Worm (Caenorhabditis elegans): Measurements from ENCODE around the gene F59B10.5.

F59B10.5 gene

DNA sequence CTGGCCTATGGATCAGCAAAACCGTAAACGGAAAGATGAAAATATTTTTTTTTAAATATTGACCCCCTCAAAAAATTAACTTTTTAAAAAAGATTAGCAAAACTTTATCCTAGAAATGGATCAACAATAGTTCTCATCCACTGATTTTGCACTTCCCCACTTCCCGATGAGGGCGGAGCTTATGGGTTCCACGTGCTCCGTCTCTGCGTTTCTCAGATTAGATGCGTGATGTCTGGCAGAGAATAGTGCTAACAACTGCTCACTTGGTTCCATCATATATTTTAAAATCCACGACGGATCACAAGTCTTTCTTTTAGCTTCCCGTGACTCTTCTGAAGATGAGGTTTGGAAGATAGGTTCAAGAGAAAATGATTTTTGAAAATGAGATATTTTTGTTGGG, 34.9 kb upstream of the F59B10.5 start:
- no peak for TF ChIP-seq nhr-11 (tag; optimal IDR thresholded peaks at IDR 0.05)
- TF ChIP-seq F13H6.1 (tag; optimal IDR thresholded peaks at IDR 0.05): peak; percentile 45
- no peak for TF ChIP-seq nhr-12 (tag; optimal IDR thresholded peaks at IDR 0.05)
- TF ChIP-seq ceh-16 (tag; optimal IDR thresholded peaks at IDR 0.05): no peak
- no peak for TF ChIP-seq ztf-4 (tag; optimal IDR thresholded peaks at IDR 0.05)
- no peak for TF ChIP-seq ama-1 (optimal IDR thresholded peaks at IDR 0.05)
- TF ChIP-seq mdl-1 (tag; optimal IDR thresholded peaks at IDR 0.05): peak; percentile 6 to 43
- TF ChIP-seq aly-2 (tag; optimal IDR thresholded peaks at IDR 0.05): no peak
- no peak for TF ChIP-seq ztf-1 (GFP tag; conservative IDR thresholded peaks at IDR 0.05)
- TF ChIP-seq nhr-129 (tag; optimal IDR thresholded peaks at IDR 0.05): peak; percentile 58
- TF ChIP-seq nhr-6 (tag; optimal IDR thresholded peaks at IDR 0.05): peak; percentile 20
- TF ChIP-seq nhr-10 (tag; optimal IDR thresholded peaks at IDR 0.05): no peak
- TF ChIP-seq R02D3.7 (tag; optimal IDR thresholded peaks at IDR 0.05): no peak
- TF ChIP-seq ZK546.5 (tag; optimal IDR thresholded peaks at IDR 0.05): no peak
- TF ChIP-seq nhr-237 (tag; optimal IDR thresholded peaks at IDR 0.05): no peak
- TF ChIP-seq sma-9 (GFP tag; optimal IDR thresholded peaks at IDR 0.05): peak; percentile 66
- TF ChIP-seq sma-9 (tag; optimal IDR thresholded peaks at IDR 0.05): no peak
- TF ChIP-seq fos-1 (tag; optimal IDR thresholded peaks at IDR 0.05): no peak
- no peak for TF ChIP-seq Y55F3AM.14 (GFP tag; optimal IDR thresholded peaks at IDR 0.05)
- no peak for TF ChIP-seq zag-1 (tag; optimal IDR thresholded peaks at IDR 0.05)
- TF ChIP-seq dmd-4 (tag; optimal IDR thresholded peaks at IDR 0.05): no peak

DNA sequence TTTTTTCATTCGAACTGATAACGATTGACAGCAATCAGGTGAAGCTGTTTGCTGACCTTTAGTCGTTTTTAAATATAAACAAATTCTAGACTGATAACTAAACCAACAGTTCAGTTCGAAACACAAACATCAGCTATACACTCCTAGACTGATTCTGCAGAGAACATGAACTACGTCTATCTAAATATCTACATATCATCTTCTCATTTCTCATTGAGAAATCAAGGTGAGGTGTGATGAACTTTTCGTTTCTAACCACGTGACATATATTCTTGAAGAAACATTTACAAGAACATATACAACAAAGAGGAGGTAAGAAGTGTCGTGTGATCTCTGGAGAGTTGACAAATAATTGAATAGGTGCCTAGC, 33.7 kb upstream of the F59B10.5 start:
- no peak for TF ChIP-seq ztf-1 (GFP tag; conservative IDR thresholded peaks at IDR 0.05)
- peak; percentile 90 for TF ChIP-seq nhr-25 (tag; optimal IDR thresholded peaks at IDR 0.05)
- TF ChIP-seq nhr-11 (tag; optimal IDR thresholded peaks at IDR 0.05): peak; percentile 41
- TF ChIP-seq C34F6.9 (tag; optimal IDR thresholded peaks at IDR 0.05): peak; percentile 80
- TF ChIP-seq nhr-10 (tag; optimal IDR thresholded peaks at IDR 0.05): no peak
- TF ChIP-seq crh-2 (tag; optimal IDR thresholded peaks at IDR 0.05): peak; percentile 79
- TF ChIP-seq zag-1 (tag; optimal IDR thresholded peaks at IDR 0.05): no peak
- no peak for TF ChIP-seq ceh-82 (tag; optimal IDR thresholded peaks at IDR 0.05)
- peak; percentile 85 for TF ChIP-seq nhr-129 (tag; optimal IDR thresholded peaks at IDR 0.05)
- TF ChIP-seq snpc-4 (tag; optimal IDR thresholded peaks at IDR 0.05): peak; percentile 13
- TF ChIP-seq gmeb-1 (tag; optimal IDR thresholded peaks at IDR 0.05): peak; percentile 37
- TF ChIP-seq blmp-1 (tag; optimal IDR thresholded peaks at IDR 0.05; ENCODE audit: insufficient read depth): peak; percentile 75
- TF ChIP-seq ztf-4 (tag; optimal IDR thresholded peaks at IDR 0.05): peak; percentile 93
- TF ChIP-seq lin-13 (GFP tag; optimal IDR thresholded peaks at IDR 0.05): peak; percentile 32
- peak; percentile 71 for TF ChIP-seq nhr-6 (tag; optimal IDR thresholded peaks at IDR 0.05)
- peak; percentile 36 for TF ChIP-seq F13H6.1 (tag; optimal IDR thresholded peaks at IDR 0.05)
- peak in 1 of 2 experiments; percentile 62 for TF ChIP-seq lsy-2 (tag; optimal IDR thresholded peaks at IDR 0.05)
- no peak for TF ChIP-seq elt-3 (tag; optimal IDR thresholded peaks at IDR 0.05)
- peak; percentile 41 for TF ChIP-seq sma-3 (GFP tag; optimal IDR thresholded peaks at IDR 0.05)
- TF ChIP-seq mdl-1 (tag; optimal IDR thresholded peaks at IDR 0.05): peak in 1 of 2 experiments; percentile 50
- no peak for TF ChIP-seq unc-55 (GFP tag; optimal IDR thresholded peaks at IDR 0.05)
- peak; percentile 77 for TF ChIP-seq sma-9 (GFP tag; optimal IDR thresholded peaks at IDR 0.05)
- TF ChIP-seq sma-9 (tag; optimal IDR thresholded peaks at IDR 0.05): no peak
- peak; percentile 5 for TF ChIP-seq fos-1 (tag; optimal IDR thresholded peaks at IDR 0.05)
- TF ChIP-seq mab-5 (tag; optimal IDR thresholded peaks at IDR 0.05): no peak
- TF ChIP-seq ama-1 (optimal IDR thresholded peaks at IDR 0.05): peak; percentile 15
- peak; percentile 79 for TF ChIP-seq nhr-21 (tag; optimal IDR thresholded peaks at IDR 0.05)
- TF ChIP-seq ztf-11 (tag; optimal IDR thresholded peaks at IDR 0.05): no peak
- TF ChIP-seq egl-27 (tag; optimal IDR thresholded peaks at IDR 0.05): no peak
- no peak for TF ChIP-seq elt-1 (tag; optimal IDR thresholded peaks at IDR 0.05)

DNA sequence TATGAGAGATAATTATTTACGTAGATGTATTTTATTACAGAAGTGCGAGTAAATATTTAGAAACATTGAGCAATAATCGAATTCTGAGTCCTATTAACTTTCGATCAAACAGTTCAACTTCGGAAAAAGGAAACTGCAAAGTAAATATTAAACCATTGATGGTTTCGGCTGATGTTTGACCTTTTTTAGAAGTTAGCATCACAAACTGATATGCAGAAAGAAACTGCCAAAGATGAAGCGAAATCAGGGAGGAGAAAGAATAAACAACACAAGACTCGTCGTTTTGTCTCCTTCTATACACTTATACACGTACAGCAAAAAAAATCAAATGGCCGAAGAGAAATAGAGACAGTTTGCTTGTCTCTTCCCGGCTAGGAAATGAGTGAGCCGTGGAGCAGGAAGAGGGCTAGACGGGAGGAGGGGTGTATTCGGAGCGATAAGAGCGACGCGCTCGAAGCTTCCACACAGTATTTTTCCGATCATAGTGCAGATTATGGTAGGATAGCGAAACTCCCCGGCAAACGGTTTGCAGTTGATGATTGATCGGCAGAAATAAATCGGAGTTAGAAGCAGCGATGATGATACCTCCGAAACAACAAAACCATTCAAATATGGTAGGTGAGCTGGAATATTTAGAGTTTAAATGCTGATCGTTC, 33.2 kb upstream of the F59B10.5 start:
- TF ChIP-seq sma-3 (GFP tag; optimal IDR thresholded peaks at IDR 0.05): no peak
- TF ChIP-seq fos-1 (tag; optimal IDR thresholded peaks at IDR 0.05): peak; percentile 39
- no peak for TF ChIP-seq C34F6.9 (tag; optimal IDR thresholded peaks at IDR 0.05)
- TF ChIP-seq sem-4 (tag; optimal IDR thresholded peaks at IDR 0.05): no peak
- peak; percentile 45 for TF ChIP-seq sma-9 (GFP tag; optimal IDR thresholded peaks at IDR 0.05)
- no peak for TF ChIP-seq sma-9 (tag; optimal IDR thresholded peaks at IDR 0.05)
- TF ChIP-seq nhr-129 (tag; optimal IDR thresholded peaks at IDR 0.05): peak; percentile 23
- no peak for TF ChIP-seq gmeb-1 (tag; optimal IDR thresholded peaks at IDR 0.05)
- no peak for TF ChIP-seq ztf-1 (GFP tag; conservative IDR thresholded peaks at IDR 0.05)
- TF ChIP-seq ceh-16 (tag; optimal IDR thresholded peaks at IDR 0.05): no peak

All from whole organism, L2 larva.